Worm (Caenorhabditis elegans): ENCODE results near the gene ppk-3.

- TF ChIP-seq ama-1 (optimal IDR thresholded peaks at IDR 0.05) = no peak
- TF ChIP-seq ceh-13 (GFP tag; optimal IDR thresholded peaks at IDR 0.05) = no peak
- no peak for TF ChIP-seq F13C5.2 (tag; optimal IDR thresholded peaks at IDR 0.05)
- TF ChIP-seq tbx-11 (GFP tag; IDR thresholded peaks at IDR 0.05) = no peak
- TF ChIP-seq ceh-36 (tag; optimal IDR thresholded peaks at IDR 0.05) = no peak
- no peak for TF ChIP-seq hmg-4 (GFP tag; optimal IDR thresholded peaks at IDR 0.05)
- TF ChIP-seq ets-7 (tag; optimal IDR thresholded peaks at IDR 0.05) = no peak
- TF ChIP-seq scrt-1 (GFP tag; IDR thresholded peaks at IDR 0.05) = no peak
- TF ChIP-seq hnd-1 (tag; optimal IDR thresholded peaks at IDR 0.05) = no peak
- TF ChIP-seq flt-1 (GFP tag; IDR thresholded peaks at IDR 0.05) = no peak
- no peak for TF ChIP-seq sea-1 (GFP tag; conservative IDR thresholded peaks at IDR 0.05)
- TF ChIP-seq pes-1 (GFP tag; IDR thresholded peaks at IDR 0.05) = no peak
- no peak for TF ChIP-seq hmbx-1 (tag; optimal IDR thresholded peaks at IDR 0.05)
- TF ChIP-seq tra-4 (tag; optimal IDR thresholded peaks at IDR 0.05) = no peak
Measured at ce11 chrX:13003092-13003491, 27.6 kb upstream of the ppk-3 start.
